Worm (Caenorhabditis elegans): Measurements from ENCODE around the gene vglu-3.
"Not testable (repeated sequence)": the region's sequence is repeated elsewhere in the genome, so short reads cannot be mapped to it uniquely, and the experiment has no call there.

- not testable (repeated sequence) for TF ChIP-seq W03F9.2, dao-5 (tag; optimal IDR thresholded peaks at IDR 0.05)
These were observed 33.4 kb upstream of the vglu-3 start, which contains the start of gene inpp-4B for ce11 chrIII:10266824-10267223.
